Fruit fly (Drosophila melanogaster) whole organism, embryonic: Measurements from ENCODE around the gene MRP.
A peak's percentile ranks its signal among the peaks of the same experiment; 100 is the strongest.

Source experiments
- ATbp ChIP-seq: fragments of 200-800 bp; sonication (Bioruptor generic); optimal IDR thresholded peaks from 2 replicates; lab custom pipeline; 2017; ENCODE audit warnings: missing biosample characterization, mild to moderate bottlenecking, missing genetic modification characterization, missing genetic modification reagents
- Antp ChIP-seq: fragments of 200-800 bp; sonication (Bioruptor generic); optimal IDR thresholded peaks from 3 replicates; lab custom pipeline; 2016; ENCODE audit warnings: missing biosample characterization, missing genetic modification characterization
- Asciz ChIP-seq: fragments of 200-800 bp; sonication (Bioruptor generic); optimal IDR thresholded peaks from 2 replicates; lab custom pipeline; 2017; ENCODE audit warnings: missing biosample characterization, mild to moderate bottlenecking, missing genetic modification characterization, missing genetic modification reagents
- Bgb ChIP-seq: fragments of 200-800 bp; sonication (Bioruptor generic); IDR thresholded peaks from 2 replicates; pipeline ENCODE4 v1.3.6; 2022; ENCODE audit warnings: missing biosample characterization, missing genetic modification characterization; ENCODE audit not compliant: partially characterized antibody
- CG1024 ChIP-seq: fragments of 200-800 bp; sonication (Bioruptor generic); IDR thresholded peaks from 2 replicates; pipeline ENCODE4 v1.3.6; 2022; ENCODE audit warnings: missing biosample characterization, missing genetic modification characterization
- CG10979 ChIP-seq: fragments of 200-800 bp; sonication (Bioruptor generic); optimal IDR thresholded peaks from 2 replicates; lab custom pipeline; 2018; ENCODE audit warnings: missing biosample characterization, mild to moderate bottlenecking, missing genetic modification characterization, moderate library complexity
- CG13123 ChIP-seq: fragments of 200-800 bp; sonication (Bioruptor generic); optimal IDR thresholded peaks from 2 replicates; lab custom pipeline; 2016; ENCODE audit warnings: missing biosample characterization, missing genetic modification characterization
- CG13287 ChIP-seq: fragments of 200-800 bp; sonication (Bioruptor generic); IDR thresholded peaks from 2 replicates; pipeline ENCODE4 v1.3.6; 2022; ENCODE audit warnings: missing biosample characterization, missing genetic modification characterization; ENCODE audit not compliant: partially characterized antibody
- CG13894 ChIP-seq: fragments of 200-800 bp; sonication (Bioruptor generic); optimal IDR thresholded peaks from 3 replicates; lab custom pipeline; 2018; ENCODE audit warnings: missing biosample characterization, mild to moderate bottlenecking, missing genetic modification characterization, moderate library complexity
- CG14441 ChIP-seq: fragments of 200-800 bp; sonication (Bioruptor generic); IDR thresholded peaks from 2 replicates; pipeline ENCODE4 v1.3.6; 2022; ENCODE audit warnings: missing biosample characterization, missing genetic modification characterization
- CG14667 ChIP-seq: fragments of 200-800 bp; sonication (Bioruptor generic); IDR thresholded peaks from 2 replicates; pipeline ENCODE4 v1.3.6; 2022; ENCODE audit warnings: missing biosample characterization, missing genetic modification characterization
- CG14710 ChIP-seq: fragments of 200-800 bp; sonication (Bioruptor generic); optimal IDR thresholded peaks from 3 replicates; lab custom pipeline; 2019; ENCODE audit warnings: missing biosample characterization, mild to moderate bottlenecking, missing genetic modification characterization, moderate library complexity
- CG17612 ChIP-seq: fragments of 200-800 bp; sonication (Bioruptor generic); IDR thresholded peaks from 2 replicates; pipeline ENCODE4 v1.3.6; 2022; ENCODE audit warnings: missing biosample characterization, missing genetic modification characterization
- CG18011 ChIP-seq: fragments of 200-800 bp; sonication (Bioruptor generic); optimal IDR thresholded peaks from 2 replicates; lab custom pipeline; 2017; ENCODE audit warnings: missing biosample characterization, missing genetic modification characterization, mild to moderate bottlenecking, moderate library complexity, missing genotype
- CG32532 ChIP-seq: fragments of 200-800 bp; sonication (Bioruptor generic); IDR thresholded peaks from 2 replicates; pipeline ENCODE4 v1.3.6; 2022; ENCODE audit warnings: missing biosample characterization, missing genetic modification characterization
- CG42726 ChIP-seq: fragments of 200-800 bp; sonication (Bioruptor generic); IDR thresholded peaks from 2 replicates; pipeline ENCODE4 v1.3.6; 2022; ENCODE audit warnings: missing biosample characterization, missing genetic modification characterization; ENCODE audit not compliant: partially characterized antibody
- CG5180 ChIP-seq: fragments of 200-800 bp; sonication (Bioruptor generic); optimal IDR thresholded peaks from 3 replicates; lab custom pipeline; 2017; ENCODE audit warnings: missing biosample characterization, missing genetic modification characterization, mild to moderate bottlenecking, moderate library complexity, missing genetic modification reagents
- CG8924 ChIP-seq: fragments of 200-800 bp; optimal IDR thresholded peaks from 3 replicates; lab custom pipeline; 2019; ENCODE audit warnings: missing biosample characterization, mild to moderate bottlenecking, missing genetic modification characterization, moderate library complexity
- CG9876 ChIP-seq: fragments of 200-800 bp; sonication (Bioruptor generic); optimal IDR thresholded peaks from 2 replicates; lab custom pipeline; 2016; ENCODE audit warnings: missing biosample characterization, missing genetic modification characterization
- CoRest ChIP-seq: fragments of 200-800 bp; sonication (Bioruptor generic); optimal IDR thresholded peaks from 3 replicates; lab custom pipeline; 2018; ENCODE audit warnings: missing biosample characterization, mild to moderate bottlenecking, missing genetic modification characterization, moderate library complexity
- D19A ChIP-seq: fragments of 200-800 bp; optimal IDR thresholded peaks from 3 replicates; lab custom pipeline; 2019; ENCODE audit warnings: missing biosample characterization, mild to moderate bottlenecking, missing genetic modification characterization, moderate library complexity
- Dfd ChIP-seq, 2 experiments: fragments of >200 bp; optimal IDR thresholded peaks; 2 replicates each; lab custom pipeline; 2017; ENCODE audit warnings: missing biosample characterization in 2 of 2, missing genetic modification characterization in 2 of 2
- Fer1 ChIP-seq: fragments of 200-800 bp; sonication (Bioruptor generic); optimal IDR thresholded peaks from 2 replicates; lab custom pipeline; 2017; ENCODE audit warnings: missing biosample characterization, mild to moderate bottlenecking, missing genetic modification characterization
- Hand ChIP-seq: fragments of 200-800 bp; sonication (Bioruptor generic); optimal IDR thresholded peaks from 2 replicates; lab custom pipeline; 2017; ENCODE audit warnings: mild to moderate bottlenecking, missing biosample characterization, missing genetic modification reagents, missing genetic modification characterization
- Meics ChIP-seq: fragments of 200-800 bp; sonication (Bioruptor generic); optimal IDR thresholded peaks from 2 replicates; lab custom pipeline; 2017; ENCODE audit warnings: missing biosample characterization, mild to moderate bottlenecking, missing genetic modification characterization
- Nf-YA ChIP-seq: fragments of 200-800 bp; sonication (Bioruptor generic); IDR thresholded peaks from 2 replicates; pipeline ENCODE4 v1.3.6; 2022; ENCODE audit warnings: missing biosample characterization, missing genetic modification characterization
- Pdp1 ChIP-seq, 2 experiments: fragments of 200-800 bp; sonication (Bioruptor generic); optimal IDR thresholded peaks; 3 replicates each; lab custom pipeline; 2016; ENCODE audit warnings: missing biosample characterization in 2 of 2, missing genetic modification characterization in 2 of 2, mild to moderate bottlenecking in 1 of 2, moderate library complexity in 1 of 2
- TFAM ChIP-seq: fragments of 200-800 bp; sonication (Bioruptor generic); optimal IDR thresholded peaks from 2 replicates; lab custom pipeline; 2017; ENCODE audit warnings: missing biosample characterization, missing genetic modification characterization, inconsistent platforms
- ap ChIP-seq: fragments of 200-800 bp; sonication (Bioruptor generic); IDR thresholded peaks from 2 replicates; pipeline ENCODE4 v1.3.6; 2022; ENCODE audit warnings: missing biosample characterization, missing genetic modification characterization
- cas ChIP-seq: fragments of 200-800 bp; sonication (Bioruptor generic); IDR thresholded peaks from 2 replicates; pipeline ENCODE4 v1.3.6; 2022; ENCODE audit warnings: missing biosample characterization, missing genetic modification characterization
- chif ChIP-seq, 2 experiments: fragments of 200-800 bp; sonication (Bioruptor generic); optimal IDR thresholded peaks; 3 replicates each; lab custom pipeline; 2016; ENCODE audit warnings: missing biosample characterization in 2 of 2, missing genetic modification characterization in 2 of 2
- chn ChIP-seq: fragments of 200-800 bp; sonication (Bioruptor generic); optimal IDR thresholded peaks from 2 replicates; lab custom pipeline; 2016; ENCODE audit warnings: missing biosample characterization, missing genetic modification characterization
- ci ChIP-seq: fragments of 200-800 bp; sonication (Bioruptor generic); IDR thresholded peaks from 3 replicates; pipeline ENCODE4 v1.3.6; 2022; ENCODE audit warnings: missing biosample characterization, missing genetic modification characterization
- ems ChIP-seq: fragments of 200-800 bp; sonication (Bioruptor generic); optimal IDR thresholded peaks from 3 replicates; lab custom pipeline; 2016; ENCODE audit warnings: missing biosample characterization, missing genetic modification characterization
- fd102C ChIP-seq: fragments of 200-800 bp; sonication (Bioruptor generic); optimal IDR thresholded peaks from 2 replicates; lab custom pipeline; 2018; ENCODE audit warnings: missing biosample characterization, mild to moderate bottlenecking, missing genetic modification characterization, moderate library complexity
- fd3F ChIP-seq: fragments of 200-800 bp; sonication (Bioruptor generic); optimal IDR thresholded peaks from 2 replicates; lab custom pipeline; 2018; ENCODE audit warnings: missing biosample characterization, mild to moderate bottlenecking, missing genetic modification characterization, moderate library complexity
- fd96Cb ChIP-seq: fragments of 200-800 bp; sonication (Bioruptor generic); optimal IDR thresholded peaks from 2 replicates; lab custom pipeline; 2018; ENCODE audit warnings: missing biosample characterization, mild to moderate bottlenecking, missing genetic modification characterization, moderate library complexity
- ftz-f1 ChIP-seq: fragments of 200-800 bp; sonication (Bioruptor generic); optimal IDR thresholded peaks from 2 replicates; lab custom pipeline; 2016; ENCODE audit warnings: missing biosample characterization, missing genetic modification characterization
- grn ChIP-seq: fragments of 200-800 bp; sonication (Bioruptor generic); optimal IDR thresholded peaks from 3 replicates; lab custom pipeline; 2017; ENCODE audit warnings: missing biosample characterization, missing genetic modification characterization
- klu ChIP-seq: fragments of 200-800 bp; sonication (Bioruptor generic); IDR thresholded peaks from 2 replicates; pipeline ENCODE4 v1.3.6; 2022; ENCODE audit warnings: missing biosample characterization, missing genetic modification characterization
- lmd ChIP-seq: fragments of 200-800 bp; sonication (Bioruptor generic); IDR thresholded peaks from 2 replicates; pipeline ENCODE4 v1.3.6; 2022; ENCODE audit warnings: missing biosample characterization, missing genetic modification characterization
- maf-S ChIP-seq: fragments of 200-800 bp; sonication (Bioruptor generic); optimal IDR thresholded peaks from 2 replicates; lab custom pipeline; 2016; ENCODE audit warnings: missing biosample characterization, missing genetic modification characterization
- mam ChIP-seq: fragments of 200-800 bp; sonication (Bioruptor generic); optimal IDR thresholded peaks from 3 replicates; lab custom pipeline; 2016; ENCODE audit warnings: missing biosample characterization, missing genetic modification characterization
- onecut ChIP-seq: fragments of 200-800 bp; sonication (Bioruptor generic); IDR thresholded peaks from 2 replicates; pipeline ENCODE4 v1.3.6; 2022; ENCODE audit warnings: missing biosample characterization, missing genetic modification characterization
- pan ChIP-seq, 4 experiments: fragments of >200 bp in 3 of 4; fragments of 200-800 bp in 1 of 4; sonication (Bioruptor generic) in 1 of 4; optimal IDR thresholded peaks in 3 of 4; IDR thresholded peaks in 1 of 4; 2 replicates each; pipeline versions ENCODE4 v1.3.6 to Lab custom; 2017 to 2022; ENCODE audit warnings: missing biosample characterization in 2 of 4, missing genetic modification characterization in 2 of 4, mixed read lengths in 1 of 4
- prd ChIP-seq, 3 experiments: fragments of >200 bp in 2 of 3; fragments of 200-800 bp in 1 of 3; sonication (Bioruptor generic) in 1 of 3; optimal IDR thresholded peaks in 2 of 3; IDR thresholded peaks in 1 of 3; 2 replicates in 2 of 3; 3 replicates in 1 of 3; pipeline versions ENCODE4 v1.3.6 to Lab custom; 2017 to 2022; ENCODE audit warnings: missing biosample characterization in 1 of 3, missing genetic modification characterization in 1 of 3
- sens ChIP-seq: fragments of 200-800 bp; sonication (Bioruptor generic); peaks from one replicate; lab custom pipeline; 2016; ENCODE audit warnings: missing biosample characterization, missing genetic modification characterization
- tll ChIP-seq, 2 experiments: fragments of 200-800 bp in 1 of 2; fragments of >200 bp in 1 of 2; sonication (Bioruptor generic) in 1 of 2; optimal IDR thresholded peaks; 2 replicates each; lab custom pipeline; 2017 to 2019; ENCODE audit warnings: missing biosample characterization in 2 of 2, missing genetic modification characterization in 2 of 2, mild to moderate bottlenecking in 1 of 2, moderate library complexity in 1 of 2
- yki ChIP-seq: fragments of >200 bp; optimal IDR thresholded peaks from 3 replicates; lab custom pipeline; 2018

MRP gene

DNA sequence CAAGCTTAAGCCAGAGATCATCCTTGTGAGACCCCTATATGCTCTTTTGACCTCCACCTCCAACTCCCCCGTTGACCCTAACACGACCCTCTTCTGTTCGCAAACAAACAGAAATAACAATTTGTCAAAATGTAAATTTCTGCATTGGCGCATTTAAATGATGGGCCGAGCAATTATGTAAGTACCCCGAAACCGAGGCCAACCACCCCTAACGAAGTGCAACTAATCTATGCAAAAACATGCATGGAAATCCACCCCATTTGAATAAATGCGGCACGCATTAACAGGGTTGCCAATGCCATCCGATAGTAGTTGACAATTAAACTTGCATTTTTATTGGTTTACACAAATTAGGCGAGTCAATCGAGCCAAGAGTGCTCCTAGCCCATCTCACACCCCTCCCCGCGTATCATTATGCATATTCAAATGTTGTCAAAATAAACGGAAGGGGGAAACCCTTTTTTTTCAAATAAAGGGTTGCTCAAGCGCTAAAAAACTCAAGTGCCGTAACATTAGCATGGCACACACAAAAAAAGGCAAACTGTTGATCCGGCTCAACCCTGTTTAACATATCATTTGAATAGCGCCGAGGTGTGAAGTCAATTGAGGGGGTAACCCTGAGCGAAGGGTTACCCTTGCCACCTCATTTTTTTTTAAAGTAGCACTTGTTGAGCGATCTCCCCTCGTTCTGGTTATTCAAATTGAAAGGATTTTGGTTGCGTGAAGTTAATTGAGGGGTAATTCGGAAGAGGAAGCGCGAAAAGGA, 37.1 kb upstream of the MRP start (continued):
- TF ChIP-seq fd102C (no peak), CG14441 (GFP tag; lab: Robert Waterston, UW) (no peak), ci (no peak), ATbp (no peak), Asciz (GFP tag; lab: Kevin White, UChicago) (no peak), ems (GFP tag; lab: Kevin White, UChicago) (no peak), onecut (GFP tag; lab: Robert Waterston, UW) (no peak), CG1024 (GFP tag; lab: Robert Waterston, UW) (no peak), CG14710 (tag; lab: Kevin White, UChicago) (no peak), TFAM (GFP tag; lab: Kevin White, UChicago) (no peak), ap (GFP tag; lab: Robert Waterston, UW) (no peak), CG13894 (no peak), fd96Cb (tag; lab: Kevin White, UChicago) (no peak), lmd (no peak), CG10979 (tag; lab: Kevin White, UChicago) (no peak), CG32532 (GFP tag; lab: Robert Waterston, UW) (no peak), pan (optimal IDR thresholded peaks at IDR 0.05; lab: Kevin White, UChicago) (no peak), pan (GFP tag; optimal IDR thresholded peaks at IDR 0.05 in 1 of 2, IDR thresholded peaks at IDR 0.05 in 1 of 2) (no peak), CG14667 (no peak), chn (GFP tag; lab: Kevin White, UChicago) (no peak), yki (lab: Kevin White, UChicago) (no peak), CG13287 (no peak), Nf-YA (GFP tag; lab: Robert Waterston, UW) (no peak), CG18011 (GFP tag; lab: Kevin White, UChicago) (no peak), cas (no peak), Hand (GFP tag; lab: Kevin White, UChicago) (no peak), CoRest (tag; lab: Kevin White, UChicago) (no peak), grn (GFP tag; lab: Kevin White, UChicago) (no peak), CG9876 (no peak), Pdp1 (GFP tag; optimal IDR thresholded peaks at IDR 0.05; lab: Kevin White, UChicago) (no peak), sens (GFP tag; lab: Kevin White, UChicago) (peak; percentile 85), fd3F (GFP tag; lab: Kevin White, UChicago) (no peak), tll (GFP tag; optimal IDR thresholded peaks at IDR 0.05; lab: Kevin White, UChicago) (peak in 1 of 2 experiments; percentile 54), CG5180 (GFP tag; lab: Kevin White, UChicago) (no peak), CG42726 (GFP tag; lab: Robert Waterston, UW) (no peak), ftz-f1 (GFP tag; lab: Kevin White, UChicago) (no peak), klu (GFP tag; lab: Robert Waterston, UW) (no peak), CG13123 (GFP tag; lab: Kevin White, UChicago) (no peak), CG17612 (no peak), chif (GFP tag; optimal IDR thresholded peaks at IDR 0.05; lab: Kevin White, UChicago) (no peak), Meics (no peak), Fer1 (GFP tag; lab: Kevin White, UChicago) (no peak), D19A (tag; lab: Kevin White, UChicago) (no peak), maf-S (GFP tag; lab: Kevin White, UChicago) (no peak), Bgb (no peak), CG8924 (tag; lab: Kevin White, UChicago) (peak; percentile 1), Antp (GFP tag; lab: Kevin White, UChicago) (no peak), mam (GFP tag; lab: Kevin White, UChicago) (no peak), prd (optimal IDR thresholded peaks at IDR 0.05; lab: Kevin White, UChicago) (no peak), prd (GFP tag; IDR thresholded peaks at IDR 0.05; lab: Robert Waterston, UW) (no peak), Dfd (GFP tag; optimal IDR thresholded peaks at IDR 0.05; lab: Kevin White, UChicago) (no peak)
